Worm (Caenorhabditis elegans): Measurements from ENCODE around the gene Y105C5B.9.

DNA sequence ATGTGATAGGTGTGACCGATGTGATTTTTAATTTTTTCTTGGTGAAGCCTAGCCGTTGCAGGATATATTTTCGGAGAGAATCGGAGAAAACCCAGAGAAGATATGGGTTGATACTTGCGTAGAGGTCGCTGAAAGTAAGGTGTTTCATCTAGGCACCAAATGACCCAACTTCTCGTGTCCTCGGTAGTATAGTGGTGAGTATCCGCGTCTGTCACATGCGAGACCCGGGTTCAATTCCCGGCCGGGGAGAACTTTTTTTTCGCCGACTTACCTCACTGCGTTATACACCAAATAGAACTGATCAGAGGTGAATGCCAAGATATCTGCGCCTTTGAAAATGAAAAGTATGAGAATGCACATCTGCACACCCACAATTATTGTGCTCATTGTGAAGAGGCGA lies 1.5 kb downstream of the Y105C5B.9 start:
- no peak for TF ChIP-seq unc-62 (GFP tag; optimal IDR thresholded peaks at IDR 0.05)
- no peak for TF ChIP-seq nhr-28 (tag; optimal IDR thresholded peaks at IDR 0.05)
- no peak for TF ChIP-seq pha-4 (tag; optimal IDR thresholded peaks at IDR 0.05)
- no peak for TF ChIP-seq zip-8 (tag; optimal IDR thresholded peaks at IDR 0.05)

Data from whole organism, mixed stage, embryonic.